Worm (Caenorhabditis elegans) whole organism, late embryonic: ENCODE data around the gene srsx-9.

ENCODE experiments used
- K02D7.2 ChIP-seq: sonication (generic microtip); optimal IDR thresholded peaks from 2 replicates; lab custom pipeline; 2017; ENCODE audit warnings: mild to moderate bottlenecking, missing genetic modification characterization, missing compliant biosample characterization
- K09A11.1 ChIP-seq: sonication (generic microtip); optimal IDR thresholded peaks from 2 replicates; lab custom pipeline; 2017; ENCODE audit warnings: antibody characterized with exemption, mild to moderate bottlenecking, missing genetic modification characterization, missing compliant biosample characterization; ENCODE audit not compliant: insufficient read depth
- ceh-14 ChIP-seq: sonication (generic microtip); optimal IDR thresholded peaks from 2 replicates; lab custom pipeline; 2016; ENCODE audit warnings: missing genotype, missing genetic modification characterization, missing compliant biosample characterization
- ceh-18 ChIP-seq: sonication (generic microtip); optimal IDR thresholded peaks from 2 replicates; lab custom pipeline; 2016; ENCODE audit warnings: missing genetic modification characterization, missing compliant biosample characterization
- ceh-6 ChIP-seq: fragments of 200-800 bp; sonication (Bioruptor generic); optimal IDR thresholded peaks from 2 replicates; lab custom pipeline; 2018; ENCODE audit warnings: mild to moderate bottlenecking, missing genetic modification characterization, missing compliant biosample characterization
- dmd-4 ChIP-seq: sonication (generic microtip); optimal IDR thresholded peaks from 2 replicates; lab custom pipeline; 2016; ENCODE audit warnings: borderline replicate concordance, missing genetic modification characterization, missing compliant biosample characterization
- elt-2 ChIP-seq: sonication (generic microtip); optimal IDR thresholded peaks from 2 replicates; lab custom pipeline; 2016; ENCODE audit warnings: missing genetic modification reagents, missing genetic modification characterization, missing compliant biosample characterization
- lin-11 ChIP-seq: fragments of 200-800 bp; sonication (Bioruptor generic); optimal IDR thresholded peaks from 2 replicates; lab custom pipeline; 2018; ENCODE audit warnings: mild to moderate bottlenecking, missing genetic modification characterization, missing compliant biosample characterization
- odd-2 ChIP-seq: sonication (generic microtip); optimal IDR thresholded peaks from 2 replicates; lab custom pipeline; 2017; ENCODE audit warnings: antibody characterized with exemption, mild to moderate bottlenecking, missing genetic modification characterization, missing compliant biosample characterization
- pha-4 ChIP-seq: fragments of 150-350 bp; optimal IDR thresholded peaks from 2 replicates; lab custom pipeline; 2018; ENCODE audit warnings: missing biosample characterization, missing genetic modification reagents, missing genetic modification characterization
- pqm-1 ChIP-seq: sonication (generic microtip); optimal IDR thresholded peaks from 2 replicates; lab custom pipeline; 2016; ENCODE audit warnings: missing genetic modification characterization, missing compliant biosample characterization
- rnt-1 ChIP-seq: sonication (generic microtip); optimal IDR thresholded peaks from 2 replicates; lab custom pipeline; 2016; ENCODE audit warnings: missing genetic modification characterization, missing compliant biosample characterization

DNA sequence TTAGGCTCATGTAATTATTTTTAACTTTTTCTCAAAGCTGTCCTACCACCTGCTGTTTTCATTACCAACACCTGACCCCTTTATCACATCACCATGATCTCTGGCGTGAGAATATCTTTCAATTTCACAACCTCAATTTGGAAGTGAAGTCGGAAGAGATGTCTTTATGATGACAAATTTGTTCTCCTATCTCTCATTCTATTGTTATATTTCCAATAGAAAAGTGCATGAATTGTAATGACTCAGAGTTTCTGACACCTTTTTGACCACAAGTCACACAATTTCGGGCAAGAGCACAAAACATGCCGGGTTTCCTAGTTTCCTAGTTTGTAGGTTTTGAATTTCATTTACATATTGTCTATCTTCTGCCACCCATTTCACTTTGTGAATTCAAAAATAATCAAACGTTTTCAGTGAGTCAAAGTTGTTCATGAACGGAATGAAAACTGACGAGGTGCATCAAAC, 46.0 kb upstream of the srsx-9 start, which contains the start of gene srr-4:
- TF ChIP-seq elt-2 (tag; lab: Kevin White, UChicago) (no peak), ceh-18 (tag; lab: Kevin White, UChicago) (no peak), ceh-6 (no peak), pqm-1 (tag; lab: Kevin White, UChicago) (no peak), K02D7.2 (tag; lab: Kevin White, UChicago) (no peak), dmd-4 (tag; lab: Kevin White, UChicago) (no peak), pha-4 (no peak), rnt-1 (tag; lab: Kevin White, UChicago) (no peak), ceh-14 (tag; lab: Kevin White, UChicago) (no peak), K09A11.1 (tag; lab: Kevin White, UChicago) (no peak), lin-11 (tag; lab: Kevin White, UChicago) (no peak), odd-2 (tag; lab: Kevin White, UChicago) (no peak)
